Fruit fly (Drosophila melanogaster) whole organism, embryonic: Measurements from ENCODE around the gene Sws1.

ENCODE experiments used
- Adf1 ChIP-seq: fragments of 200-800 bp; sonication (Bioruptor generic); IDR thresholded peaks from 2 replicates; pipeline ENCODE4 v1.3.6; 2022; ENCODE audit warnings: missing biosample characterization, missing genetic modification characterization
- Asciz ChIP-seq: fragments of 200-800 bp; sonication (Bioruptor generic); optimal IDR thresholded peaks from 2 replicates; lab custom pipeline; 2017; ENCODE audit warnings: missing biosample characterization, mild to moderate bottlenecking, missing genetic modification characterization, missing genetic modification reagents
- CG10147 ChIP-seq: fragments of 200-800 bp; sonication (Bioruptor generic); optimal IDR thresholded peaks from 2 replicates; lab custom pipeline; 2019; ENCODE audit warnings: missing biosample characterization, mild to moderate bottlenecking, missing genetic modification characterization, moderate library complexity
- CG1024 ChIP-seq: fragments of 200-800 bp; sonication (Bioruptor generic); IDR thresholded peaks from 2 replicates; pipeline ENCODE4 v1.3.6; 2022; ENCODE audit warnings: missing biosample characterization, missing genetic modification characterization
- CG10366 ChIP-seq: fragments of 200-800 bp; sonication (Bioruptor generic); IDR thresholded peaks from 2 replicates; pipeline ENCODE4 v1.3.6; 2022; ENCODE audit warnings: missing biosample characterization, missing genetic modification characterization
- CG10462 ChIP-seq: fragments of 200-800 bp; sonication (Bioruptor generic); optimal IDR thresholded peaks from 2 replicates; lab custom pipeline; 2016; ENCODE audit warnings: missing biosample characterization, missing genetic modification characterization
- CG10979 ChIP-seq: fragments of 200-800 bp; sonication (Bioruptor generic); optimal IDR thresholded peaks from 2 replicates; lab custom pipeline; 2018; ENCODE audit warnings: missing biosample characterization, mild to moderate bottlenecking, missing genetic modification characterization, moderate library complexity
- CG11085 ChIP-seq: fragments of 200-800 bp; sonication (Bioruptor generic); IDR thresholded peaks from 2 replicates; pipeline ENCODE4 v1.3.6; 2022; ENCODE audit warnings: missing biosample characterization, missing genetic modification characterization
- CG11723 ChIP-seq: fragments of 200-800 bp; sonication (Bioruptor generic); optimal IDR thresholded peaks from 2 replicates; lab custom pipeline; 2017; ENCODE audit warnings: missing biosample characterization, mild to moderate bottlenecking, missing genetic modification characterization
- CG13624 ChIP-seq: fragments of 200-800 bp; sonication (Bioruptor generic); optimal IDR thresholded peaks from 2 replicates; lab custom pipeline; 2016; ENCODE audit warnings: missing biosample characterization, missing genetic modification characterization
- CG1603 ChIP-seq: fragments of 200-800 bp; sonication (Bioruptor generic); optimal IDR thresholded peaks from 2 replicates; lab custom pipeline; 2019; ENCODE audit warnings: missing biosample characterization, mild to moderate bottlenecking, missing genetic modification characterization, moderate library complexity
- CG17361 ChIP-seq: fragments of 200-800 bp; sonication (Bioruptor generic); IDR thresholded peaks from 3 replicates; pipeline ENCODE4 v1.3.6; 2022; ENCODE audit warnings: missing biosample characterization, missing genetic modification characterization
- CG18011 ChIP-seq: fragments of 200-800 bp; sonication (Bioruptor generic); optimal IDR thresholded peaks from 2 replicates; lab custom pipeline; 2017; ENCODE audit warnings: missing biosample characterization, missing genetic modification characterization, mild to moderate bottlenecking, moderate library complexity, missing genotype
- CG31441 ChIP-seq: fragments of 200-800 bp; sonication (Bioruptor generic); IDR thresholded peaks from 2 replicates; pipeline ENCODE4 v1.3.6; 2022; ENCODE audit warnings: missing biosample characterization, missing genetic modification characterization
- CG32772 ChIP-seq: fragments of 200-800 bp; sonication (Bioruptor generic); IDR thresholded peaks from 2 replicates; pipeline ENCODE4 v1.3.6; 2022; ENCODE audit warnings: missing biosample characterization, missing genetic modification characterization
- CG8281 ChIP-seq: fragments of 200-800 bp; sonication (Bioruptor generic); optimal IDR thresholded peaks from 2 replicates; lab custom pipeline; 2018; ENCODE audit warnings: missing biosample characterization, mild to moderate bottlenecking, missing genetic modification characterization, moderate library complexity
- CG8388 ChIP-seq: fragments of 200-800 bp; sonication (Bioruptor generic); optimal IDR thresholded peaks from 2 replicates; lab custom pipeline; 2019; ENCODE audit warnings: missing biosample characterization, mild to moderate bottlenecking, missing genetic modification characterization, moderate library complexity
- CG8478 ChIP-seq: fragments of >200 bp; optimal IDR thresholded peaks from 2 replicates; lab custom pipeline; 2018
- CG9215 ChIP-seq: fragments of 200-800 bp; sonication (Bioruptor generic); IDR thresholded peaks from 2 replicates; pipeline ENCODE4 v1.3.6; 2022; ENCODE audit warnings: missing biosample characterization, missing genetic modification characterization
- Deaf1 ChIP-seq: fragments of 200-800 bp; optimal IDR thresholded peaks from 3 replicates; lab custom pipeline; 2019; ENCODE audit warnings: missing biosample characterization, mild to moderate bottlenecking, missing genetic modification characterization, moderate library complexity
- Doc3 ChIP-seq: fragments of 200-800 bp; sonication (Bioruptor generic); IDR thresholded peaks from 3 replicates; pipeline ENCODE4 v1.3.6; 2022; ENCODE audit warnings: missing biosample characterization, missing genetic modification characterization; ENCODE audit not compliant: partially characterized antibody
- Drgx ChIP-seq: fragments of 200-800 bp; sonication (Bioruptor generic); IDR thresholded peaks from 2 replicates; pipeline ENCODE4 v1.3.6; 2022; ENCODE audit warnings: missing biosample characterization, missing genetic modification characterization
- Elba2 ChIP-seq: fragments of 200-800 bp; sonication (Bioruptor generic); optimal IDR thresholded peaks from 3 replicates; lab custom pipeline; 2016; ENCODE audit warnings: missing biosample characterization, missing genetic modification characterization
- Ets97D ChIP-seq: fragments of 200-800 bp; sonication (Bioruptor generic); optimal IDR thresholded peaks from 3 replicates; lab custom pipeline; 2016; ENCODE audit warnings: missing biosample characterization, missing genetic modification characterization
- H15 ChIP-seq: fragments of 200-800 bp; sonication (Bioruptor generic); IDR thresholded peaks from 3 replicates; pipeline ENCODE4 v1.3.6; 2022; ENCODE audit warnings: missing biosample characterization, missing genetic modification characterization
- Mes4 ChIP-seq: fragments of 200-800 bp; sonication (Bioruptor generic); optimal IDR thresholded peaks from 2 replicates; lab custom pipeline; 2016; ENCODE audit warnings: missing biosample characterization, missing genetic modification characterization
- Mrtf ChIP-seq: fragments of 200-800 bp; sonication (Bioruptor generic); IDR thresholded peaks from 3 replicates; pipeline ENCODE4 v1.3.6; 2022; ENCODE audit warnings: missing biosample characterization, missing genetic modification characterization
- Myb ChIP-seq: fragments of 200-800 bp; sonication (Bioruptor generic); optimal IDR thresholded peaks from 2 replicates; lab custom pipeline; 2016; ENCODE audit warnings: missing biosample characterization, missing genetic modification characterization
- NFAT ChIP-seq: fragments of 200-800 bp; sonication (Bioruptor generic); IDR thresholded peaks from 2 replicates; pipeline ENCODE4 v1.3.6; 2022; ENCODE audit warnings: missing biosample characterization, missing genetic modification characterization
- NK7.1 ChIP-seq: fragments of 200-800 bp; sonication (Bioruptor generic); optimal IDR thresholded peaks from 3 replicates; lab custom pipeline; 2016; ENCODE audit warnings: missing biosample characterization, missing genetic modification characterization
- Opbp ChIP-seq: fragments of 200-800 bp; sonication (Bioruptor generic); IDR thresholded peaks from 3 replicates; pipeline ENCODE4 v1.3.6; 2022; ENCODE audit warnings: missing biosample characterization, missing genetic modification characterization; ENCODE audit not compliant: partially characterized antibody
- Sin3A ChIP-seq: fragments of >200 bp; optimal IDR thresholded peaks from 2 replicates; lab custom pipeline; 2018
- al ChIP-seq: fragments of 200-800 bp; sonication (Bioruptor generic); IDR thresholded peaks from 2 replicates; pipeline ENCODE4 v1.3.6; 2022; ENCODE audit warnings: missing biosample characterization, missing genetic modification characterization
- cas ChIP-seq: fragments of 200-800 bp; sonication (Bioruptor generic); IDR thresholded peaks from 2 replicates; pipeline ENCODE4 v1.3.6; 2022; ENCODE audit warnings: missing biosample characterization, missing genetic modification characterization
- dm ChIP-seq: fragments of 200-800 bp; sonication (Bioruptor generic); optimal IDR thresholded peaks from 3 replicates; lab custom pipeline; 2016; ENCODE audit warnings: missing biosample characterization, missing genetic modification characterization
- en ChIP-seq: fragments of 200-800 bp; sonication (Bioruptor generic); optimal IDR thresholded peaks from 2 replicates; lab custom pipeline; 2016; ENCODE audit warnings: missing biosample characterization, missing genetic modification characterization
- fd64A ChIP-seq: fragments of 200-800 bp; sonication (Bioruptor generic); optimal IDR thresholded peaks from 3 replicates; lab custom pipeline; 2018; ENCODE audit warnings: missing biosample characterization, mild to moderate bottlenecking, missing genetic modification characterization
- gfzf ChIP-seq: fragments of 200-800 bp; sonication (Bioruptor generic); optimal IDR thresholded peaks from 2 replicates; lab custom pipeline; 2016; ENCODE audit warnings: missing biosample characterization, mild to moderate bottlenecking, missing genetic modification characterization, moderate library complexity
- gro ChIP-seq: fragments of 200-800 bp; sonication (Bioruptor generic); optimal IDR thresholded peaks from 2 replicates; lab custom pipeline; 2016; ENCODE audit warnings: missing biosample characterization, missing genetic modification characterization
- hbn ChIP-seq: fragments of 200-800 bp; sonication (Bioruptor generic); IDR thresholded peaks from 2 replicates; pipeline ENCODE4 v1.3.6; 2022; ENCODE audit warnings: missing biosample characterization, missing genetic modification characterization; ENCODE audit not compliant: partially characterized antibody
- jing ChIP-seq: fragments of 200-800 bp; sonication (Bioruptor generic); optimal IDR thresholded peaks from 2 replicates; lab custom pipeline; 2018; ENCODE audit warnings: missing biosample characterization, mild to moderate bottlenecking, missing genetic modification characterization
- kah ChIP-seq: fragments of 200-800 bp; sonication (Bioruptor generic); optimal IDR thresholded peaks from 2 replicates; lab custom pipeline; 2018; ENCODE audit warnings: missing biosample characterization, mild to moderate bottlenecking, missing genetic modification characterization
- klu ChIP-seq: fragments of 200-800 bp; sonication (Bioruptor generic); IDR thresholded peaks from 2 replicates; pipeline ENCODE4 v1.3.6; 2022; ENCODE audit warnings: missing biosample characterization, missing genetic modification characterization
- mirr ChIP-seq: fragments of 200-800 bp; sonication (Bioruptor generic); optimal IDR thresholded peaks from 3 replicates; lab custom pipeline; 2018; ENCODE audit warnings: missing biosample characterization, mild to moderate bottlenecking, missing genetic modification characterization
- nau ChIP-seq: fragments of 200-800 bp; sonication (Bioruptor generic); optimal IDR thresholded peaks from 3 replicates; lab custom pipeline; 2017; ENCODE audit warnings: missing biosample characterization, mild to moderate bottlenecking, missing genetic modification characterization, missing genetic modification reagents
- nmo ChIP-seq: fragments of 200-800 bp; sonication (Bioruptor generic); optimal IDR thresholded peaks from 2 replicates; lab custom pipeline; 2018; ENCODE audit warnings: missing biosample characterization, mild to moderate bottlenecking, missing genetic modification characterization, moderate library complexity
- p53 ChIP-seq: fragments of 200-800 bp; sonication (Bioruptor generic); optimal IDR thresholded peaks from 2 replicates; lab custom pipeline; 2016; ENCODE audit warnings: missing biosample characterization, missing genetic modification characterization
- pita ChIP-seq: fragments of 200-800 bp; sonication (Bioruptor generic); optimal IDR thresholded peaks from 2 replicates; lab custom pipeline; 2017; ENCODE audit warnings: missing biosample characterization, mild to moderate bottlenecking, missing genetic modification characterization
- repo ChIP-seq: fragments of 200-800 bp; sonication (Bioruptor generic); optimal IDR thresholded peaks from 2 replicates; lab custom pipeline; 2016; ENCODE audit warnings: missing biosample characterization, missing genetic modification characterization
- trh ChIP-seq: fragments of 200-800 bp; sonication (Bioruptor generic); optimal IDR thresholded peaks from 2 replicates; lab custom pipeline; 2016; ENCODE audit warnings: missing biosample characterization, missing genetic modification characterization
- ttk ChIP-seq: fragments of 200-800 bp; sonication (Bioruptor generic); IDR thresholded peaks from 2 replicates; pipeline ENCODE4 v2.1.2; 2022; ENCODE audit warnings: missing biosample characterization, missing genetic modification characterization
- tx ChIP-seq: fragments of 200-800 bp; sonication (Bioruptor generic); optimal IDR thresholded peaks from 2 replicates; lab custom pipeline; 2016; ENCODE audit warnings: missing biosample characterization, missing genetic modification characterization
- usp ChIP-seq: fragments of >200 bp; optimal IDR thresholded peaks from 2 replicates; lab custom pipeline; 2017; ENCODE audit warnings: missing biosample characterization, missing genetic modification characterization
- vfl ChIP-seq: fragments of 200-800 bp; sonication (Bioruptor generic); optimal IDR thresholded peaks from 2 replicates; lab custom pipeline; 2016; ENCODE audit warnings: missing biosample characterization, missing genetic modification characterization

Gene Sws1

dm6 chr2L:2528097-2528496 is 46.8 kb downstream of the Sws1 start (continued):
- TF ChIP-seq al (GFP tag; lab: Robert Waterston, UW): no peak
- TF ChIP-seq jing (GFP tag; lab: Kevin White, UChicago): no peak
- no peak for TF ChIP-seq CG8478 (lab: Kevin White, UChicago)
- no peak for TF ChIP-seq trh (GFP tag; lab: Kevin White, UChicago)
- no peak for TF ChIP-seq Deaf1 (tag; lab: Kevin White, UChicago)
- no peak for TF ChIP-seq H15 (GFP tag; lab: Robert Waterston, UW)
- no peak for TF ChIP-seq Asciz
- no peak for TF ChIP-seq mirr (GFP tag; lab: Kevin White, UChicago)
- TF ChIP-seq CG11723 (GFP tag; lab: Kevin White, UChicago): no peak
- TF ChIP-seq CG8281 (tag; lab: Kevin White, UChicago): no peak
- TF ChIP-seq CG10147 (GFP tag; lab: Kevin White, UChicago): no peak
- TF ChIP-seq kah (GFP tag; lab: Kevin White, UChicago): no peak
- no peak for TF ChIP-seq CG13624 (GFP tag; lab: Kevin White, UChicago)
- TF ChIP-seq nau (GFP tag; lab: Kevin White, UChicago): no peak
- TF ChIP-seq repo (GFP tag; lab: Kevin White, UChicago): no peak
- TF ChIP-seq Sin3A (lab: Kevin White, UChicago): no peak
- no peak for TF ChIP-seq CG17361 (GFP tag; lab: Robert Waterston, UW)
- no peak for TF ChIP-seq p53
- TF ChIP-seq Opbp (GFP tag; lab: Robert Waterston, UW): no peak
- no peak for TF ChIP-seq CG8388 (GFP tag; lab: Kevin White, UChicago)
- TF ChIP-seq tx (GFP tag; lab: Kevin White, UChicago): no peak
- TF ChIP-seq Adf1: no peak
- TF ChIP-seq gfzf: no peak
- no peak for TF ChIP-seq Elba2 (GFP tag; lab: Kevin White, UChicago)
- TF ChIP-seq Mes4 (GFP tag; lab: Kevin White, UChicago): no peak
- no peak for TF ChIP-seq en (GFP tag; lab: Kevin White, UChicago)
- TF ChIP-seq fd64A (GFP tag; lab: Kevin White, UChicago): no peak
- TF ChIP-seq NK7.1: no peak
- no peak for TF ChIP-seq vfl
- TF ChIP-seq CG32772: no peak
- TF ChIP-seq Doc3 (GFP tag; lab: Robert Waterston, UW): no peak
- TF ChIP-seq usp (GFP tag; lab: Kevin White, UChicago): no peak
- TF ChIP-seq dm (GFP tag; lab: Kevin White, UChicago): no peak
- peak; percentile 53 for TF ChIP-seq CG1603
- no peak for TF ChIP-seq Myb
- no peak for TF ChIP-seq CG10462 (GFP tag; lab: Kevin White, UChicago)
- TF ChIP-seq ttk (GFP tag; lab: Robert Waterston, UW): peak; percentile 12; the same call in 1 of the 2 replicates
- TF ChIP-seq nmo (GFP tag; lab: Kevin White, UChicago): no peak
- TF ChIP-seq CG9215 (GFP tag; lab: Robert Waterston, UW): no peak; the same call in 1 of the 2 replicates
- TF ChIP-seq Drgx (GFP tag; lab: Robert Waterston, UW): no peak
- TF ChIP-seq CG10979: no peak
- TF ChIP-seq Mrtf (GFP tag; lab: Robert Waterston, UW): no peak
- TF ChIP-seq cas (GFP tag; lab: Robert Waterston, UW): no peak
- no peak for TF ChIP-seq klu (GFP tag; lab: Robert Waterston, UW)
- no peak for TF ChIP-seq CG11085 (GFP tag; lab: Robert Waterston, UW)
- no peak for TF ChIP-seq hbn (GFP tag; lab: Robert Waterston, UW)
- no peak for TF ChIP-seq CG18011
- no peak for TF ChIP-seq pita (GFP tag; lab: Kevin White, UChicago)
- TF ChIP-seq CG10366 (GFP tag; lab: Robert Waterston, UW): no peak
- no peak for TF ChIP-seq NFAT (GFP tag; lab: Robert Waterston, UW)
- TF ChIP-seq Ets97D (GFP tag; lab: Kevin White, UChicago): no peak
- no peak for TF ChIP-seq CG1024 (GFP tag; lab: Robert Waterston, UW)
- TF ChIP-seq gro (GFP tag; lab: Kevin White, UChicago): no peak
- TF ChIP-seq CG31441: 0 out of 2 replicates have a peak, but pooled peaks have one; percentile 15
